Worm (Caenorhabditis elegans) whole organism, L1 larva: ENCODE results near the gene ceh-87.

Experiments used
- C04F5.9 ChIP-seq: sonication (generic microtip); optimal IDR thresholded peaks from 2 replicates; lab custom pipeline; 2016; ENCODE audit warnings: missing genetic modification characterization, missing compliant biosample characterization
- C34B4.2 ChIP-seq: sonication (generic microtip); optimal IDR thresholded peaks from 2 replicates; lab custom pipeline; 2017; ENCODE audit warnings: mild to moderate bottlenecking, missing genetic modification characterization, missing compliant biosample characterization
- dsc-1 ChIP-seq: sonication (generic microtip); optimal IDR thresholded peaks from 2 replicates; lab custom pipeline; 2016; ENCODE audit warnings: mild to moderate bottlenecking, missing genetic modification characterization, missing compliant biosample characterization
- egl-27 ChIP-seq, 2 experiments: fragments of 150-350 bp in 1 of 2; sonication (generic microtip); optimal IDR thresholded peaks; 3 replicates each; lab custom pipeline; 2017 to 2018; ENCODE audit warnings: missing biosample characterization in 2 of 2, missing genetic modification characterization in 2 of 2, missing genetic modification reagents in 2 of 2
- elt-3 ChIP-seq, 6 experiments: fragments of 150-350 bp in 1 of 6; sonication (generic microtip); optimal IDR thresholded peaks; 2 replicates each; lab custom pipeline; 2017 to 2018; ENCODE audit warnings: missing biosample characterization in 6 of 6, missing genetic modification characterization in 6 of 6, inconsistent platforms in 1 of 6
- fkh-10 ChIP-seq: sonication (generic microtip); optimal IDR thresholded peaks from 2 replicates; lab custom pipeline; 2017; ENCODE audit warnings: missing biosample characterization, missing genetic modification reagents, missing genetic modification characterization
- lin-13 ChIP-seq: fragments of 150-350 bp; optimal IDR thresholded peaks from 2 replicates; lab custom pipeline; 2014; ENCODE audit warnings: missing biosample characterization, missing genetic modification reagents, missing genetic modification characterization
- lin-39 ChIP-seq: fragments of 150-350 bp; optimal IDR thresholded peaks from 2 replicates; lab custom pipeline; 2014; ENCODE audit warnings: missing biosample characterization, missing genetic modification reagents, missing genetic modification characterization
- nhr-12 ChIP-seq: sonication (generic microtip); optimal IDR thresholded peaks from 2 replicates; lab custom pipeline; 2017; ENCODE audit warnings: missing biosample characterization, missing genetic modification characterization
- nhr-28 ChIP-seq: fragments of 150-350 bp; optimal IDR thresholded peaks from 2 replicates; lab custom pipeline; 2014; ENCODE audit warnings: missing biosample characterization, missing genetic modification characterization
- pqm-1 ChIP-seq: sonication (generic microtip); optimal IDR thresholded peaks from 3 replicates; lab custom pipeline; 2017; ENCODE audit warnings: missing biosample characterization, missing genetic modification characterization
- tbx-2 ChIP-seq: sonication (generic microtip); optimal IDR thresholded peaks from 2 replicates; lab custom pipeline; 2016; ENCODE audit warnings: missing genetic modification characterization, missing compliant biosample characterization
- unc-62 ChIP-seq: fragments of 150-350 bp; optimal IDR thresholded peaks from 2 replicates; lab custom pipeline; 2014; ENCODE audit warnings: missing biosample characterization, missing genetic modification reagents, missing genetic modification characterization
- unc-86 ChIP-seq: sonication (generic microtip); optimal IDR thresholded peaks from 2 replicates; lab custom pipeline; 2016; ENCODE audit warnings: missing genetic modification characterization, missing compliant biosample characterization

DNA sequence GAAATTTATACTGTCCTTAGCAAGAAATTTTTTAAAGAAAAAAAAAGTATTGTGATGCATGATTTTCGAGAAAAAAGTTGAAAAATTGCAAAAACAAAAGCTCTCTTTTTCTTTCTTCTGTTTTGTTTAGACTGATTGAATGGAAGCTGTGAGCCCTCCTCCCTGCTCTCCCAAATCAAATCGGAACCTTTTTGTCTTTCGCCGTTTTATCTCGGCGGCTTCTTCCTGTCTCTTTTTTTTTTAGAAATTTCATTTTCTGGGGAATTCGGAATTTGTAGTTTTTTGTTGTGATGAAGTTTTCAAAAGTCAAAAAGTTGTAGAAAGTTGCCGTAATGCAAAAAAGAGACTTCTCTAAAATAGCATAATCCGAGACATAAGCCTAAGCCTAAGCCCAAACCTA lies 46.5 kb upstream of the ceh-87 start:
- TF ChIP-seq lin-13 (no peak), lin-39 (tag; lab: Kevin White, UChicago) (no peak), pqm-1 (no peak), unc-62 (GFP tag; lab: Kevin White, UChicago) (no peak), fkh-10 (GFP tag; lab: Kevin White, UChicago) (peak; percentile 63), C04F5.9 (no peak), C34B4.2 (no peak), elt-3 (tag; optimal IDR thresholded peaks at IDR 0.05; lab: Kevin White, UChicago) (no peak), unc-86 (tag; lab: Kevin White, UChicago) (no peak), egl-27 (tag; optimal IDR thresholded peaks at IDR 0.05; lab: Kevin White, UChicago) (no peak), dsc-1 (tag; lab: Kevin White, UChicago) (no peak), tbx-2 (tag; lab: Kevin White, UChicago) (no peak), nhr-12 (tag; lab: Kevin White, UChicago) (no peak), nhr-28 (tag; lab: Kevin White, UChicago) (no peak)
